Worm (Caenorhabditis elegans): ENCODE data around the gene rbm-42.
A peak's percentile ranks its signal among the peaks of the same experiment; 100 is the strongest.

rbm-42 gene

DNA sequence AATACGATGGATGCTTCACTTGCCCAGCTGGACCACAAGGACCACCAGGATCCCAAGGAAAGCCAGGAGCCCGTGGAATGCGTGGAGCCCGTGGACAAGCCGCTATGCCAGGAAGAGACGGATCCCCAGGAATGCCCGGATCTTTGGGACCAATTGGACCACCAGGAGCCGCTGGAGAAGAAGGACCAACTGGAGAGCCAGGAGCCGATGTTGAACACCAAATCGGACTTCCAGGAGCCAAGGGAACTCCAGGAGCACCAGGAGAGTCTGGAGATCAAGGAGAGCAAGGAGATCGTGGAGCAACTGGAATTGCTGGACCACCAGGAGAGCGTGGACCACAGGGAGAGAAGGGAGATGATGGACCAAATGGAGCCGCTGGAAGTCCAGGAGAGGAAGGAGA lies 45.1 kb downstream of the rbm-42 start:
- TF ChIP-seq ceh-43 (GFP tag; optimal IDR thresholded peaks at IDR 0.05) (no peak), elt-1 (tag; optimal IDR thresholded peaks at IDR 0.05; ENCODE audit: borderline replicate concordance, insufficient read depth) (no peak), mls-2 (tag; optimal IDR thresholded peaks at IDR 0.05) (no peak), mep-1 (tag; optimal IDR thresholded peaks at IDR 0.05) (no peak), ham-2 (GFP tag; optimal IDR thresholded peaks at IDR 0.05) (no peak), sptf-1 (tag; optimal IDR thresholded peaks at IDR 0.05) (peak; percentile 65)

DNA sequence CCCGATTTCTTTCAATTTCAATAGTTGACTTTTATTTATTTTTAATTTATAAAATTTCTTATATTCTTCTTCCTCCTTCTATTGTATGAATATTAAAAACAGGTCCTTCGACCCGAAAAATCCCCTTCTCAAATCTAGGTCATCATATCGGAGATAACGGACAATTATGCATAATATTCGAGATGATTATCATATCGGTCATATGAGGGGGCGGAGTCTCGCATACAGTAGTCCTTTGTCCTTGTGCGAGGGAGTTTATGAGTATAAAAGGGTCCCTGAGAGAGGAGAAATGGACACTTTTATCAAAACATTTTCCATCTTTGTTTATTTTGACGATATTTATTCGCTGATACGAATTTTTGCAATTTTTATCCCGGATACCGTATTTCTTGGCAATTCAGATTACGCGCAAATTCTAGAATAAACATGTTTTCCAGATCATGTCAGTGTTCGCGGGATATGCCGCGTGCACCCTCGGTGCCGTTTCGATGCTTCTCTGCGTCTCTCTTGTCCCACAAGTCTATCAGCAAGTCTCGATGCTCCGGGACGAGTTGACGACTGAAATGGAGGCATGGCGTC lies 46.0 kb downstream of the rbm-42 start, which contains the start of gene dpy-17:
Gene dpy-17 (plus strand): TSS at position 438 of the 579 bp plus-strand sequence.
- TF ChIP-seq mls-2 (tag; optimal IDR thresholded peaks at IDR 0.05) (peak; percentile 17), lsy-2 (tag; optimal IDR thresholded peaks at IDR 0.05) (peak; percentile 60), lin-32 (GFP tag; optimal IDR thresholded peaks at IDR 0.05) (no peak), nhr-2 (tag; optimal IDR thresholded peaks at IDR 0.05) (no peak), sptf-1 (tag; optimal IDR thresholded peaks at IDR 0.05) (peak; percentile 19), ceh-43 (GFP tag; optimal IDR thresholded peaks at IDR 0.05) (no peak), blmp-1 (tag; optimal IDR thresholded peaks at IDR 0.05) (no peak), elt-1 (tag; optimal IDR thresholded peaks at IDR 0.05; ENCODE audit: borderline replicate concordance, insufficient read depth) (peak; percentile 93), flh-1 (GFP tag; optimal IDR thresholded peaks at IDR 0.05) (no peak), ces-1 (GFP tag; optimal IDR thresholded peaks at IDR 0.05) (no peak), elt-3 (tag; optimal IDR thresholded peaks at IDR 0.05) (peak; percentile 71), unc-62 (GFP tag; optimal IDR thresholded peaks at IDR 0.05) (peak; percentile 23), nhr-237 (tag; optimal IDR thresholded peaks at IDR 0.05) (no peak)

DNA sequence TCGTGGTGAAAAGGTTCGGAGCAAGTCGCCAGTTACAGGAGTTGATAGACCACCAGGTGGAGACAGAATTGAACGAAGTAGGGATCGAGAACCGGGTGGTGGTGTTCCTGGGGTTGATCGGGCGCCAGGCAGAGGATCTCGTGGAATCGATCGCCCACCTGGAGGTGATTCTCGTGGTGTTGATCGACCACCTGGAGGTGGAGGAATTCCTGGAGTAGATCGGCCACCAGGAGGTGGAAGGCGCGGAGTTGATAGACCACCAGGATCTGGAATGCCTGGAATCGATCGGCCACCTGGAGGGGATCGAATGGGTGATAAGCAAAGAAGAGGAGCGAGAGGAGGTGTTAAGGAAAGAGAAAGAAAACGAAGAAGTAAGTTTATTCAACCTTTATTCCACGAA lies 47.5 kb downstream of the rbm-42 start:
- TF ChIP-seq nhr-12 (tag; optimal IDR thresholded peaks at IDR 0.05) (no peak), nhr-237 (tag; optimal IDR thresholded peaks at IDR 0.05) (no peak), drap-1 (GFP tag; optimal IDR thresholded peaks at IDR 0.05) (no peak), mep-1 (tag; optimal IDR thresholded peaks at IDR 0.05) (no peak), sptf-1 (tag; optimal IDR thresholded peaks at IDR 0.05) (no peak), M03D4.4 (tag; optimal IDR thresholded peaks at IDR 0.05) (no peak), lsy-2 (tag; optimal IDR thresholded peaks at IDR 0.05) (no peak), nhr-76 (tag; optimal IDR thresholded peaks at IDR 0.05) (no peak), ham-2 (GFP tag; optimal IDR thresholded peaks at IDR 0.05) (no peak), nhr-28 (tag; optimal IDR thresholded peaks at IDR 0.05) (no peak)

DNA sequence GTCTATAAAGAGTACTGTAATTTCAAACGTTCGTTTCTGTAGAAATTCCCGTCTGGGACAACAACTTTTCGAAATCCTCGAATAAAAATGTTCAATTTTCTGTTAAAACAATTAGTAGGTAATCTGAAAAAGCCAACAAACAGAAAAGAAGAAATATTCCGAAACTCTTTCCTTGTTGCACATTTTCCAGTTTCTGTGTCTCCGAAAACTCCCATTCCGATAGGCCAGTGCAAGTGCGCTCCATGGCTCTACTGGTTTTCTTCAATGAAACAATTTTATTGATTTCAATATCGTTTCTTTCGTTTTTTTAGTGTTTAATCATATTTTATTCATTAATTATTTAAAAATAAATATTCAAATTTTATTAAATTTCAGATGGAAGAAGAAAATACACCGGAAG lies 50.4 kb downstream of the rbm-42 start, which contains the start of gene F54D8.6:
Gene F54D8.6 (plus strand): TSS at position 370 of the 400 bp plus-strand sequence.
- TF ChIP-seq ceh-43 (GFP tag; optimal IDR thresholded peaks at IDR 0.05) (no peak), ces-1 (GFP tag; optimal IDR thresholded peaks at IDR 0.05) (peak; percentile 60), snpc-4 (tag; optimal IDR thresholded peaks at IDR 0.05) (no peak), unc-39 (tag; optimal IDR thresholded peaks at IDR 0.05) (no peak), sptf-1 (tag; optimal IDR thresholded peaks at IDR 0.05) (peak; percentile 1), flh-1 (GFP tag; optimal IDR thresholded peaks at IDR 0.05) (no peak), elt-1 (tag; optimal IDR thresholded peaks at IDR 0.05; ENCODE audit: borderline replicate concordance, insufficient read depth) (no peak), lin-13 (tag; optimal IDR thresholded peaks at IDR 0.05) (no peak), drap-1 (GFP tag; optimal IDR thresholded peaks at IDR 0.05) (no peak), mab-5 (tag; optimal IDR thresholded peaks at IDR 0.05) (no peak), nhr-2 (tag; optimal IDR thresholded peaks at IDR 0.05) (no peak), mep-1 (tag; optimal IDR thresholded peaks at IDR 0.05) (peak; percentile 13), sem-2 (GFP tag; optimal IDR thresholded peaks at IDR 0.05) (no peak), ham-2 (GFP tag; optimal IDR thresholded peaks at IDR 0.05) (no peak), M03D4.4 (tag; optimal IDR thresholded peaks at IDR 0.05) (no peak), unc-120 (tag; optimal IDR thresholded peaks at IDR 0.05; ENCODE audit: poor library complexity, severe bottlenecking) (no peak), cnd-1 (tag; optimal IDR thresholded peaks at IDR 0.05) (no peak), mls-2 (tag; optimal IDR thresholded peaks at IDR 0.05) (no peak), nhr-28 (tag; optimal IDR thresholded peaks at IDR 0.05) (no peak), ceh-39 (tag; optimal IDR thresholded peaks at IDR 0.05) (peak; percentile 49), lsy-2 (tag; optimal IDR thresholded peaks at IDR 0.05) (peak; percentile 72), hlh-1 (tag; optimal IDR thresholded peaks at IDR 0.05) (no peak), nhr-12 (tag; optimal IDR thresholded peaks at IDR 0.05) (no peak), lin-32 (GFP tag; optimal IDR thresholded peaks at IDR 0.05) (no peak), bed-3 (GFP tag; optimal IDR thresholded peaks at IDR 0.05) (no peak), unc-62 (GFP tag; optimal IDR thresholded peaks at IDR 0.05) (no peak), zip-8 (tag; optimal IDR thresholded peaks at IDR 0.05) (no peak), blmp-1 (tag; optimal IDR thresholded peaks at IDR 0.05) (no peak), nhr-76 (tag; optimal IDR thresholded peaks at IDR 0.05) (no peak), pha-4 (tag; optimal IDR thresholded peaks at IDR 0.05) (peak; percentile 28), ztf-11 (tag; optimal IDR thresholded peaks at IDR 0.05) (no peak), nhr-237 (tag; optimal IDR thresholded peaks at IDR 0.05) (peak; percentile 24), elt-3 (tag; optimal IDR thresholded peaks at IDR 0.05) (no peak), ceh-83 (GFP tag; optimal IDR thresholded peaks at IDR 0.05) (no peak)

Data from whole organism, mixed stage, embryonic.